Worm (Caenorhabditis elegans) whole organism, L1 larva: Measurements from ENCODE around the gene VM106R.1.

Experiments
- C04F5.9 ChIP-seq: sonication (generic microtip); optimal IDR thresholded peaks from 2 replicates; lab custom pipeline; 2016; ENCODE audit warnings: missing genetic modification characterization, missing compliant biosample characterization
- C16A3.4 ChIP-seq: fragments of 150-350 bp; optimal IDR thresholded peaks from 2 replicates; lab custom pipeline; 2014; ENCODE audit warnings: missing biosample characterization, missing genetic modification characterization
- C34B4.2 ChIP-seq: sonication (generic microtip); optimal IDR thresholded peaks from 2 replicates; lab custom pipeline; 2017; ENCODE audit warnings: mild to moderate bottlenecking, missing genetic modification characterization, missing compliant biosample characterization
- Y116A8C.19 ChIP-seq: sonication (generic microtip); optimal IDR thresholded peaks from 2 replicates; lab custom pipeline; 2016; ENCODE audit warnings: missing compliant biosample characterization, missing genetic modification characterization, borderline replicate concordance
- alr-1 ChIP-seq: fragments of 200-800 bp; sonication (Bioruptor generic); optimal IDR thresholded peaks from 2 replicates; lab custom pipeline; 2018; ENCODE audit warnings: borderline replicate concordance, mild to moderate bottlenecking, missing genetic modification characterization, missing compliant biosample characterization
- aly-2 ChIP-seq: fragments of 150-350 bp; optimal IDR thresholded peaks from 2 replicates; lab custom pipeline; 2014; ENCODE audit warnings: missing biosample characterization, missing genetic modification characterization
- blmp-1 ChIP-seq: fragments of 150-350 bp; optimal IDR thresholded peaks from 2 replicates; lab custom pipeline; 2014; ENCODE audit warnings: missing biosample characterization, missing genetic modification characterization
- ceh-63 ChIP-seq: fragments of 200-800 bp; sonication (Bioruptor generic); optimal IDR thresholded peaks from 2 replicates; lab custom pipeline; 2018; ENCODE audit warnings: mild to moderate bottlenecking, missing genetic modification characterization, missing compliant biosample characterization
- ceh-8 ChIP-seq: fragments of 200-800 bp; sonication (Bioruptor generic); optimal IDR thresholded peaks from 2 replicates; lab custom pipeline; 2018; ENCODE audit warnings: mild to moderate bottlenecking, missing genetic modification characterization, moderate library complexity, missing compliant biosample characterization
- ceh-82 ChIP-seq, 3 experiments: fragments of 150-350 bp in 1 of 3; sonication (generic microtip) in 2 of 3; optimal IDR thresholded peaks; 2 replicates each; lab custom pipeline; 2014 to 2017; ENCODE audit warnings: missing biosample characterization in 3 of 3, missing genetic modification characterization in 3 of 3
- ceh-88 ChIP-seq: fragments of 200-800 bp; sonication (Bioruptor generic); IDR thresholded peaks from 2 replicates; pipeline ENCODE4 v1.3.6; 2022; ENCODE audit warnings: missing genetic modification characterization, missing compliant biosample characterization
- ceh-90 ChIP-seq: sonication (generic microtip); optimal IDR thresholded peaks from 2 replicates; lab custom pipeline; 2016; ENCODE audit warnings: missing genetic modification characterization, missing compliant biosample characterization
- dsc-1 ChIP-seq: sonication (generic microtip); optimal IDR thresholded peaks from 2 replicates; lab custom pipeline; 2016; ENCODE audit warnings: mild to moderate bottlenecking, missing genetic modification characterization, missing compliant biosample characterization
- efl-3 ChIP-seq: fragments of 200-800 bp; sonication (Bioruptor generic); optimal IDR thresholded peaks from 2 replicates; lab custom pipeline; 2018; ENCODE audit warnings: mild to moderate bottlenecking, missing genetic modification characterization, missing compliant biosample characterization
- egl-27 ChIP-seq, 2 experiments: fragments of 150-350 bp in 1 of 2; sonication (generic microtip); optimal IDR thresholded peaks; 3 replicates each; lab custom pipeline; 2017 to 2018; ENCODE audit warnings: missing biosample characterization in 2 of 2, missing genetic modification characterization in 2 of 2, missing genetic modification reagents in 2 of 2
- elt-3 ChIP-seq, 6 experiments: fragments of 150-350 bp in 1 of 6; sonication (generic microtip); optimal IDR thresholded peaks; 2 replicates each; lab custom pipeline; 2017 to 2018; ENCODE audit warnings: missing biosample characterization in 6 of 6, missing genetic modification characterization in 6 of 6, inconsistent platforms in 1 of 6
- ets-5 ChIP-seq: fragments of 200-800 bp; sonication (Bioruptor generic); IDR thresholded peaks from 2 replicates; pipeline ENCODE4 v1.3.6; 2022; ENCODE audit warnings: missing genetic modification characterization, missing compliant biosample characterization
- fkh-4 ChIP-seq: sonication (generic microtip); optimal IDR thresholded peaks from 2 replicates; lab custom pipeline; 2016; ENCODE audit warnings: missing compliant biosample characterization, missing genetic modification characterization, borderline replicate concordance
- fkh-8 ChIP-seq: sonication (generic microtip); optimal IDR thresholded peaks from 2 replicates; lab custom pipeline; 2016; ENCODE audit warnings: mild to moderate bottlenecking, missing genetic modification characterization, missing compliant biosample characterization
- grh-1 ChIP-seq: fragments of 200-800 bp; sonication (Bioruptor generic); IDR thresholded peaks from 2 replicates; pipeline ENCODE4 v1.3.6; 2022; ENCODE audit warnings: missing genetic modification reagents, missing genetic modification characterization, missing compliant biosample characterization
- hlh-17 ChIP-seq: fragments of 200-800 bp; sonication (Bioruptor generic); optimal IDR thresholded peaks from 2 replicates; lab custom pipeline; 2018; ENCODE audit warnings: missing genetic modification characterization, mild to moderate bottlenecking, missing compliant biosample characterization, moderate library complexity, borderline replicate concordance
- hlh-4 ChIP-seq: sonication (generic microtip); optimal IDR thresholded peaks from 2 replicates; lab custom pipeline; 2016; ENCODE audit warnings: mild to moderate bottlenecking, missing genetic modification characterization, missing compliant biosample characterization
- irx-1 ChIP-seq: sonication (generic microtip); optimal IDR thresholded peaks from 2 replicates; lab custom pipeline; 2016; ENCODE audit warnings: missing genetic modification characterization, missing compliant biosample characterization
- lin-14 ChIP-seq: fragments of 200-800 bp; sonication (Bioruptor generic); optimal IDR thresholded peaks from 2 replicates; lab custom pipeline; 2018; ENCODE audit warnings: mild to moderate bottlenecking, missing genetic modification characterization, moderate library complexity, missing compliant biosample characterization
- lin-15B ChIP-seq: fragments of 150-350 bp; sonication (generic microtip); optimal IDR thresholded peaks from 3 replicates; lab custom pipeline; 2014; ENCODE audit warnings: missing biosample characterization, missing genetic modification characterization
- lin-35 ChIP-seq, 2 experiments: fragments of 150-350 bp; optimal IDR thresholded peaks; 2 replicates each; lab custom pipeline; 2014; ENCODE audit warnings: missing biosample characterization in 2 of 2, missing genetic modification characterization in 2 of 2, missing genetic modification reagents in 2 of 2
- lir-3 ChIP-seq: sonication (generic microtip); optimal IDR thresholded peaks from 2 replicates; lab custom pipeline; 2016; ENCODE audit warnings: mild to moderate bottlenecking, missing genetic modification characterization, moderate library complexity, missing compliant biosample characterization; ENCODE audit not compliant: poor library complexity
- mef-2 ChIP-seq: fragments of 150-350 bp; optimal IDR thresholded peaks from 2 replicates; lab custom pipeline; 2014; ENCODE audit warnings: missing biosample characterization, missing genetic modification characterization
- mep-1 ChIP-seq: fragments of 150-350 bp; optimal IDR thresholded peaks from 2 replicates; lab custom pipeline; 2014; ENCODE audit warnings: missing biosample characterization, missing genetic modification characterization
- nhr-11 ChIP-seq: fragments of 150-350 bp; optimal IDR thresholded peaks from 2 replicates; lab custom pipeline; 2014; ENCODE audit warnings: missing biosample characterization, missing genetic modification characterization
- nhr-12 ChIP-seq: sonication (generic microtip); optimal IDR thresholded peaks from 2 replicates; lab custom pipeline; 2017; ENCODE audit warnings: missing biosample characterization, missing genetic modification characterization
- nhr-19 ChIP-seq: fragments of 200-800 bp; sonication (Bioruptor generic); conservative IDR thresholded peaks from 2 replicates; pipeline ENCODE4 v1.3.6; 2022; ENCODE audit warnings: missing genetic modification characterization, missing compliant biosample characterization
- nhr-20 ChIP-seq: sonication (generic microtip); optimal IDR thresholded peaks from 2 replicates; lab custom pipeline; 2016; ENCODE audit warnings: mild to moderate bottlenecking, missing genetic modification characterization, missing compliant biosample characterization
- nhr-237 ChIP-seq: fragments of 150-350 bp; optimal IDR thresholded peaks from 2 replicates; lab custom pipeline; 2014; ENCODE audit warnings: missing biosample characterization, missing genetic modification characterization
- nhr-47 ChIP-seq: sonication (generic microtip); optimal IDR thresholded peaks from 2 replicates; lab custom pipeline; 2016; ENCODE audit warnings: mild to moderate bottlenecking, missing genetic modification characterization, moderate library complexity, missing compliant biosample characterization
- nhr-71 ChIP-seq: sonication (generic microtip); optimal IDR thresholded peaks from 2 replicates; lab custom pipeline; 2016; ENCODE audit warnings: mild to moderate bottlenecking, missing genetic modification characterization, moderate library complexity, missing compliant biosample characterization
- nhr-76 ChIP-seq: sonication (generic microtip); optimal IDR thresholded peaks from 2 replicates; lab custom pipeline; 2017; ENCODE audit warnings: missing biosample characterization, missing genetic modification characterization
- nhr-77 ChIP-seq: fragments of 150-350 bp; optimal IDR thresholded peaks from 2 replicates; lab custom pipeline; 2014; ENCODE audit warnings: missing biosample characterization, missing genetic modification characterization
- pag-3 ChIP-seq: sonication (generic microtip); optimal IDR thresholded peaks from 2 replicates; lab custom pipeline; 2017; ENCODE audit warnings: missing genetic modification characterization, mild to moderate bottlenecking, missing compliant biosample characterization, antibody characterized with exemption, borderline replicate concordance; ENCODE audit not compliant: insufficient read depth
- pax-3 ChIP-seq: fragments of 200-800 bp; sonication (Bioruptor generic); optimal IDR thresholded peaks from 2 replicates; lab custom pipeline; 2018; ENCODE audit warnings: mild to moderate bottlenecking, missing genetic modification characterization, moderate library complexity, missing compliant biosample characterization
- pqm-1 ChIP-seq: sonication (generic microtip); optimal IDR thresholded peaks from 3 replicates; lab custom pipeline; 2017; ENCODE audit warnings: missing biosample characterization, missing genetic modification characterization
- snpc-4 ChIP-seq: fragments of 150-350 bp; optimal IDR thresholded peaks from 2 replicates; lab custom pipeline; 2014; ENCODE audit warnings: missing biosample characterization, missing genetic modification characterization
- sox-4 ChIP-seq: sonication (generic microtip); optimal IDR thresholded peaks from 2 replicates; lab custom pipeline; 2016; ENCODE audit warnings: missing genetic modification characterization, missing compliant biosample characterization
- sptf-1 ChIP-seq: fragments of 150-350 bp; optimal IDR thresholded peaks from 2 replicates; lab custom pipeline; 2014; ENCODE audit warnings: missing biosample characterization, missing genetic modification characterization
- swsn-7 ChIP-seq: sonication (generic microtip); optimal IDR thresholded peaks from 2 replicates; lab custom pipeline; 2016; ENCODE audit warnings: missing genetic modification characterization, missing compliant biosample characterization
- unc-130 ChIP-seq: fragments of 150-350 bp; optimal IDR thresholded peaks from 2 replicates; lab custom pipeline; 2017; ENCODE audit warnings: missing biosample characterization, missing genetic modification characterization, inconsistent platforms
- unc-62 ChIP-seq: fragments of 150-350 bp; optimal IDR thresholded peaks from 2 replicates; lab custom pipeline; 2014; ENCODE audit warnings: missing biosample characterization, missing genetic modification reagents, missing genetic modification characterization
- unc-86 ChIP-seq: sonication (generic microtip); optimal IDR thresholded peaks from 2 replicates; lab custom pipeline; 2016; ENCODE audit warnings: missing genetic modification characterization, missing compliant biosample characterization
- unc-98 ChIP-seq: fragments of 200-800 bp; sonication (Bioruptor generic); IDR thresholded peaks from 2 replicates; pipeline ENCODE4 v1.3.6; 2022; ENCODE audit warnings: missing genetic modification characterization, missing compliant biosample characterization
- vab-15 ChIP-seq: sonication (generic microtip); optimal IDR thresholded peaks from 2 replicates; lab custom pipeline; 2017; ENCODE audit warnings: missing genotype, mild to moderate bottlenecking, missing genetic modification characterization, missing compliant biosample characterization
- xbp-1 ChIP-seq: sonication (generic microtip); optimal IDR thresholded peaks from 2 replicates; lab custom pipeline; 2016; ENCODE audit warnings: missing genetic modification characterization, missing compliant biosample characterization

Gene VM106R.1

ce11 chrII:10868670-10869246 is 39.8 kb upstream of the VM106R.1 start, which contains the start of the genes gmps-1 and cap-2:
gmps-1 (minus strand) TSS chrII:10868720.
cap-2 (plus strand) TSS chrII:10869196.
- TF ChIP-seq irx-1 (tag; lab: Kevin White, UChicago): peak; percentile 97
- TF ChIP-seq blmp-1 (tag; lab: Kevin White, UChicago): peak; percentile 81
- peak; percentile 95 for TF ChIP-seq grh-1 (GFP tag; lab: Robert Waterston, UW)
- no peak for TF ChIP-seq pag-3
- no peak for TF ChIP-seq hlh-17 (GFP tag; lab: Kevin White, UChicago)
- peak; percentile 99 for TF ChIP-seq nhr-71
- TF ChIP-seq pax-3 (tag; lab: Kevin White, UChicago): peak; percentile 94
- TF ChIP-seq nhr-76 (tag; lab: Kevin White, UChicago): no peak
- peak; percentile 92 for TF ChIP-seq ceh-88
- peak; percentile 94 for TF ChIP-seq C16A3.4 (tag; lab: Kevin White, UChicago)
- TF ChIP-seq lin-15B (tag; lab: Kevin White, UChicago): peak; percentile 81
- TF ChIP-seq ets-5: no peak
- peak; percentile 91 for TF ChIP-seq sox-4 (tag; lab: Kevin White, UChicago)
- peak; percentile 86 to 91 for TF ChIP-seq lin-35 (GFP tag; optimal IDR thresholded peaks at IDR 0.05; lab: Kevin White, UChicago)
- peak; percentile 86 for TF ChIP-seq snpc-4
- no peak for TF ChIP-seq pqm-1 (tag; lab: Kevin White, UChicago)
- TF ChIP-seq ceh-82 (tag; optimal IDR thresholded peaks at IDR 0.05; lab: Kevin White, UChicago): peak; percentile 96 to 99 (median 98)
- TF ChIP-seq unc-62 (GFP tag; lab: Kevin White, UChicago): peak; percentile 78
- TF ChIP-seq hlh-4 (tag; lab: Kevin White, UChicago): no peak
- TF ChIP-seq ceh-90 (tag; lab: Kevin White, UChicago): peak; percentile 76
- TF ChIP-seq ceh-8 (GFP tag; lab: Kevin White, UChicago): peak; percentile 94
- TF ChIP-seq mef-2 (tag; lab: Kevin White, UChicago): peak; percentile 24
- peak in 4 of 6 experiments; percentile 23 to 86 (median 46) for TF ChIP-seq elt-3 (tag; optimal IDR thresholded peaks at IDR 0.05; lab: Kevin White, UChicago)
- TF ChIP-seq C04F5.9: peak; percentile 100
- peak; percentile 89 for TF ChIP-seq unc-130 (tag; lab: Kevin White, UChicago)
- peak; percentile 92 for TF ChIP-seq nhr-11
- peak; percentile 98 for TF ChIP-seq dsc-1 (tag; lab: Kevin White, UChicago)
- peak; percentile 98 for TF ChIP-seq swsn-7
- TF ChIP-seq Y116A8C.19: no peak
- peak; percentile 31 to 64 for TF ChIP-seq egl-27 (tag; optimal IDR thresholded peaks at IDR 0.05; lab: Kevin White, UChicago)
- TF ChIP-seq alr-1 (tag; lab: Kevin White, UChicago): no peak
- peak; percentile 96 for TF ChIP-seq fkh-8 (tag; lab: Kevin White, UChicago)
- no peak for TF ChIP-seq nhr-12
- TF ChIP-seq fkh-4 (tag; lab: Kevin White, UChicago): peak; percentile 85
- peak; percentile 76 for TF ChIP-seq nhr-237 (tag; lab: Kevin White, UChicago)
- no peak for TF ChIP-seq ceh-63
- peak; percentile 94 for TF ChIP-seq mep-1 (tag; lab: Kevin White, UChicago)
- peak; percentile 93 for TF ChIP-seq aly-2
- no peak for TF ChIP-seq sptf-1
- peak; percentile 98 for TF ChIP-seq nhr-47 (tag; lab: Kevin White, UChicago)
- peak; percentile 92 for TF ChIP-seq efl-3 (GFP tag; lab: Kevin White, UChicago)
- peak; percentile 88 for TF ChIP-seq C34B4.2 (tag; lab: Kevin White, UChicago)
- TF ChIP-seq unc-86 (tag; lab: Kevin White, UChicago): peak; percentile 98
- TF ChIP-seq nhr-77 (tag; lab: Kevin White, UChicago): peak; percentile 90
- peak; percentile 91 for TF ChIP-seq lir-3 (tag; lab: Kevin White, UChicago)
- TF ChIP-seq lin-14 (GFP tag; lab: Kevin White, UChicago): peak; percentile 96
- peak; percentile 63 for TF ChIP-seq vab-15
- TF ChIP-seq xbp-1: peak; percentile 96
- peak; percentile 98 for TF ChIP-seq nhr-20 (tag; lab: Kevin White, UChicago)
- TF ChIP-seq unc-98 (GFP tag; lab: Robert Waterston, UW): peak; percentile 67; the same call in 1 of the 2 replicates
- peak; percentile 97 for TF ChIP-seq nhr-19
